Worm (Caenorhabditis elegans) whole organism, young adult: ENCODE measurements around the gene nrf-6.

ENCODE experiments used
- B0035.1 ChIP-seq: sonication (generic microtip); optimal IDR thresholded peaks from 2 replicates; lab custom pipeline; 2016; ENCODE audit warnings: missing genetic modification characterization, mild to moderate bottlenecking, missing compliant biosample characterization, missing genotype, missing genetic modification reagents
- B0261.1 ChIP-seq: sonication (generic microtip); optimal IDR thresholded peaks from 2 replicates; lab custom pipeline; 2016; ENCODE audit warnings: mild to moderate bottlenecking, missing genetic modification characterization, moderate library complexity, missing compliant biosample characterization
- F22D6.2 ChIP-seq: sonication (generic microtip); optimal IDR thresholded peaks from 2 replicates; lab custom pipeline; 2016; ENCODE audit warnings: mild to moderate bottlenecking, missing genetic modification characterization, missing compliant biosample characterization
- F33H1.4 ChIP-seq: fragments of 200-800 bp; sonication (Bioruptor generic); IDR thresholded peaks from 2 replicates; pipeline ENCODE4 v1.3.6; 2022; ENCODE audit warnings: missing genetic modification reagents, missing genetic modification characterization, missing compliant biosample characterization
- F37B4.10 ChIP-seq: fragments of 200-800 bp; sonication (Bioruptor generic); IDR thresholded peaks from 2 replicates; pipeline ENCODE4 v1.3.6; 2022; ENCODE audit warnings: missing genetic modification characterization, missing compliant biosample characterization
- ccch-3 ChIP-seq: fragments of 200-800 bp; sonication (Bioruptor generic); optimal IDR thresholded peaks from 2 replicates; lab custom pipeline; 2018; ENCODE audit warnings: mild to moderate bottlenecking, missing genetic modification characterization, missing compliant biosample characterization
- ceh-100 ChIP-seq: fragments of 200-800 bp; sonication (Bioruptor generic); IDR thresholded peaks from 2 replicates; pipeline ENCODE4 v1.3.6; 2022; ENCODE audit warnings: missing genetic modification reagents, missing genetic modification characterization, missing compliant biosample characterization
- ceh-40 ChIP-seq: fragments of 200-800 bp; sonication (Bioruptor generic); IDR thresholded peaks from 2 replicates; pipeline ENCODE4 v1.3.6; 2022; ENCODE audit warnings: missing genetic modification characterization, missing compliant biosample characterization
- egl-18 ChIP-seq: fragments of 200-800 bp; sonication (Bioruptor generic); IDR thresholded peaks from 2 replicates; pipeline ENCODE4 v1.3.6; 2022; ENCODE audit warnings: missing genetic modification reagents, missing genetic modification characterization, missing compliant biosample characterization
- hmg-20 ChIP-seq: fragments of 200-800 bp; sonication (Bioruptor generic); IDR thresholded peaks from 2 replicates; pipeline ENCODE4 v1.3.6; 2022; ENCODE audit warnings: missing genetic modification reagents, missing genetic modification characterization, missing compliant biosample characterization
- let-607 ChIP-seq, 2 experiments: fragments of 200-800 bp in 1 of 2; sonication (Bioruptor generic) in 1 of 2; sonication (generic microtip) in 1 of 2; optimal IDR thresholded peaks; 2 replicates each; lab custom pipeline; 2016 to 2018; ENCODE audit warnings: mild to moderate bottlenecking in 2 of 2, missing compliant biosample characterization in 2 of 2, missing genetic modification characterization in 2 of 2, moderate library complexity in 2 of 2, missing genotype in 1 of 2
- lin-40 ChIP-seq: sonication (generic microtip); optimal IDR thresholded peaks from 2 replicates; lab custom pipeline; 2016; ENCODE audit warnings: missing genetic modification characterization, mild to moderate bottlenecking, missing compliant biosample characterization, missing genotype, missing genetic modification reagents
- lir-1 ChIP-seq: fragments of 200-800 bp; sonication (Bioruptor generic); conservative IDR thresholded peaks from 2 replicates; pipeline ENCODE4 v1.3.6; 2022; ENCODE audit warnings: missing genetic modification reagents, missing genetic modification characterization, missing compliant biosample characterization
- lsy-27 ChIP-seq: sonication (generic microtip); optimal IDR thresholded peaks from 2 replicates; lab custom pipeline; 2017; ENCODE audit warnings: missing genetic modification characterization, mild to moderate bottlenecking, missing compliant biosample characterization, antibody characterized with exemption, missing genotype, borderline replicate concordance; ENCODE audit not compliant: insufficient read depth
- mcd-1 ChIP-seq: fragments of 200-800 bp; sonication (Bioruptor generic); IDR thresholded peaks from 2 replicates; pipeline ENCODE4 v1.3.6; 2022; ENCODE audit warnings: missing genetic modification reagents, missing genetic modification characterization, missing compliant biosample characterization
- nfyb-1 ChIP-seq: fragments of 200-800 bp; sonication (Bioruptor generic); IDR thresholded peaks from 2 replicates; pipeline ENCODE4 v1.3.6; 2022; ENCODE audit warnings: missing genetic modification reagents, missing genetic modification characterization, missing compliant biosample characterization
- tlf-1 ChIP-seq: fragments of 200-800 bp; sonication (Bioruptor generic); optimal IDR thresholded peaks from 2 replicates; lab custom pipeline; 2018; ENCODE audit warnings: mild to moderate bottlenecking, missing genetic modification characterization, missing compliant biosample characterization
- ztf-22 ChIP-seq: fragments of 200-800 bp; sonication (Bioruptor generic); optimal IDR thresholded peaks from 2 replicates; lab custom pipeline; 2018; ENCODE audit warnings: mild to moderate bottlenecking, missing genetic modification characterization, moderate library complexity, missing compliant biosample characterization

The nrf-6 gene

DNA sequence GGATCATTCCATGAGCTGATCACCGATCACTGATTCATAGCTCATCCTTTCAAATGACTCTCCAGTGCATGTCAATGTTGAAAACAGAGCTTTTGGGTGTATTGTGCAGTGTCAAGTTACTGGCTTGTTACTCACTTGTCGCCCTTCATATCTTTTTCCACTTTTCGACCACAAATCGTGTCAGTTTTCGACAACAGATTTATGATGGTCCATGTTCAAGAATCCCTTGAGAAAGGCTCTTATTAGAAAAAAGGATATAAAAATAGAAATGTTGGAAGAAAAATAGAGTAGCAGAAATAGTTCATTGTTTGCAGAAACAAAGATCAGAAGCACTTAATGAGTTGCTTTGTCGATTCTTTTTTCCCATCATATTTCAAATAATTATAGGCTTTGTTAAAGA lies 49.1 kb downstream of the nrf-6 start:
- TF ChIP-seq F37B4.10 (GFP tag; lab: Robert Waterston, UW) (no peak), egl-18 (no peak), let-607 (tag; optimal IDR thresholded peaks at IDR 0.05; lab: Kevin White, UChicago) (no peak), B0261.1 (no peak), F22D6.2 (tag; lab: Kevin White, UChicago) (no peak), nfyb-1 (GFP tag; lab: Robert Waterston, UW) (no peak), ztf-22 (no peak), lir-1 (GFP tag; lab: Robert Waterston, UW) (no peak)
- TF ChIP-seq, all 124 proteins: peak for 0

DNA sequence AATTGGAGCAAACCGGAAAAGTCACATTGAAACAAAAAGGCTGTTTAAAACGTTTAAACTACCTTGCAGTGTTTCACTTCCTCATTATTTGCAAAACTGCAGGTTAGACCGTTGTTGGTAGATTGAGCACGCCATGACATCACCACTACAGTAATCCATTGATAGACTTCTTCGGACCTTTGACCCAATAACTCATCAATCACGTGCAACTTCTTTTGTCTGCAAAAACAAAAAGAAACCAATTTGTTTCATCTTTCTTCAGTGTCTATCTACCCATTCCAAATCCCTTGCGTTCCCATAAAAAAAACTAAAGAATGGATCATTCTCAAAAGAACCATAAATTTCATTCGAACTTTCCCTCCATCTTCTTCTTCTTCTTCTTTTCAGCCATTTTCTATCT lies 51.4 kb downstream of the nrf-6 start:
- TF ChIP-seq ccch-3 (GFP tag; lab: Kevin White, UChicago) (no peak), ceh-100 (GFP tag; lab: Robert Waterston, UW) (no peak), B0035.1 (tag; lab: Kevin White, UChicago) (no peak), F33H1.4 (GFP tag; lab: Robert Waterston, UW) (no peak), lsy-27 (tag; lab: Kevin White, UChicago) (no peak), mcd-1 (no peak), ceh-40 (GFP tag; lab: Robert Waterston, UW) (no peak), hmg-20 (GFP tag; lab: Robert Waterston, UW) (no peak), tlf-1 (GFP tag; lab: Kevin White, UChicago) (no peak), lin-40 (tag; lab: Kevin White, UChicago) (no peak)
- TF ChIP-seq, all 124 proteins: peak for 0
